ENCODE assay signal across 7 fruit fly cellular contexts in the genomic region with DNA sequence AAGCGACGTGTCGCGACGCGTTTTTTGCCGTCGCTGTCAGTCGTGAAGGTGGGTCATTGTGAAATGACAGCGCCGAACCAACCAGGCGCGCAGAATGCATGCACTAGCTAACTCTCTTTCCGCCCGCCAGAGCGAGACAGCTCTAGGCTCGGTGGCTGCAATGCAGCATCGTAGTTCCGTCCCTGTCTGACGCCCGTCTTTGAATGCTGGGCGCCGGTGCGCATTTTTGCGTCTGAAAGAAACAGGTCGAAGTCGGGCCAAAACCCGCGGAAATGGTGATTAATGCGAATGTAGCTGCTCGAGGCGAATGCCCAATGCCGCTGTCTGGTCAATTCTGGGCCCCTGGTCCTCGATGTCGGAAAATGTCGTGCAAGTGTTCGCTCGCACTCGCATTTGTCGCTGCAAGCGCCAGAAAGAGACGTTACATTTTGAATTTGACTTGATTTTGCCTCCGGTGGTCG.
TF ChIP-seq lines count a peak whose summit lies in the region.

No protein-coding gene starts in this region.

- peak; percentile 41 to 45 for TF ChIP-seq CTCF in S2 (optimal IDR thresholded peaks at IDR 0.05; lab: Kevin White, UChicago)
- peak; percentile 79 for TF ChIP-seq CTCF in whole organism, embryonic (GFP tag; optimal IDR thresholded peaks at IDR 0.05; lab: Kevin White, UChicago)

TF ChIP-seq in whole organism, 6 proteins besides CTCF, POLR2A, EP300 and RAD21:
- TF ChIP-seq EcR (GFP tag; optimal IDR thresholded peaks at IDR 0.05; lab: Kevin White, UChicago) (peak; percentile 60 to 85), Dll (optimal IDR thresholded peaks at IDR 0.05; lab: Kevin White, UChicago) (peak; percentile 21), CG8478 (optimal IDR thresholded peaks at IDR 0.05; lab: Kevin White, UChicago) (peak; percentile 69), psq (optimal IDR thresholded peaks at IDR 0.05; lab: Kevin White, UChicago) (no peak)

TF ChIP-seq in whole organism, adult, 20 proteins besides CTCF, POLR2A, EP300 and RAD21 (continues in another document):
- TF ChIP-seq CG7101 (tag; optimal IDR thresholded peaks at IDR 0.05; lab: Kevin White, UChicago) = peak; percentile 48
- TF ChIP-seq Mnt (GFP tag; optimal IDR thresholded peaks at IDR 0.05; lab: Kevin White, UChicago) = peak; percentile 91
- peak; percentile 87 for TF ChIP-seq Hr96 (GFP tag; optimal IDR thresholded peaks at IDR 0.05; lab: Kevin White, UChicago)
- TF ChIP-seq tj (GFP tag; optimal IDR thresholded peaks at IDR 0.05; lab: Kevin White, UChicago) = peak; percentile 67
- TF ChIP-seq CG12768 (GFP tag; optimal IDR thresholded peaks at IDR 0.05; lab: Kevin White, UChicago) = peak; percentile 91
- TF ChIP-seq CG14711 (tag; optimal IDR thresholded peaks at IDR 0.05; lab: Kevin White, UChicago) = peak; percentile 55
- TF ChIP-seq ovo (GFP tag; optimal IDR thresholded peaks at IDR 0.05; lab: Kevin White, UChicago) = peak; percentile 88
- TF ChIP-seq Crg-1 (GFP tag; optimal IDR thresholded peaks at IDR 0.05; lab: Kevin White, UChicago) = peak; percentile 21
- peak; percentile 78 for TF ChIP-seq pad (GFP tag; optimal IDR thresholded peaks at IDR 0.05; lab: Kevin White, UChicago)
- TF ChIP-seq toe (GFP tag; optimal IDR thresholded peaks at IDR 0.05; lab: Kevin White, UChicago) = peak; percentile 73
- peak; percentile 97 for TF ChIP-seq cic (GFP tag; optimal IDR thresholded peaks at IDR 0.05; lab: Kevin White, UChicago)
- TF ChIP-seq bab1 (GFP tag; optimal IDR thresholded peaks at IDR 0.05; lab: Kevin White, UChicago) = peak; percentile 92
- TF ChIP-seq CG1620 (GFP tag; optimal IDR thresholded peaks at IDR 0.05; lab: Kevin White, UChicago) = peak; percentile 57
- peak; percentile 95 for TF ChIP-seq kay (GFP tag; lab: Kevin White, UChicago; ENCODE audit: borderline replicate concordance)
- TF ChIP-seq CG7045 (GFP tag; optimal IDR thresholded peaks at IDR 0.05; lab: Kevin White, UChicago) = peak; percentile 70
- peak; percentile 69 for TF ChIP-seq CG11617 (GFP tag; optimal IDR thresholded peaks at IDR 0.05; lab: Kevin White, UChicago)

TF ChIP-seq in whole organism, embryonic, 481 proteins besides CTCF, POLR2A, EP300 and RAD21 (continues in another document):
- TF ChIP-seq CG9727 (GFP tag; optimal IDR thresholded peaks at IDR 0.05; lab: Kevin White, UChicago) = no peak
- TF ChIP-seq CG34224 (GFP tag; IDR thresholded peaks at IDR 0.05; lab: Robert Waterston, UW; ENCODE audit: partially characterized antibody) = no peak
- TF ChIP-seq Ssrp (tag; optimal IDR thresholded peaks at IDR 0.05; lab: Kevin White, UChicago) = no peak
- TF ChIP-seq CG14014 (GFP tag; IDR thresholded peaks at IDR 0.05; lab: Robert Waterston, UW) = no peak
- TF ChIP-seq CkIIα-i1 (GFP tag; IDR thresholded peaks at IDR 0.05; lab: Robert Waterston, UW) = no peak
- no peak for TF ChIP-seq Trl (optimal IDR thresholded peaks at IDR 0.05; lab: Kevin White, UChicago)
- TF ChIP-seq Trl (GFP tag; optimal IDR thresholded peaks at IDR 0.05; lab: Kevin White, UChicago) = no peak
- TF ChIP-seq CG10147 (GFP tag; optimal IDR thresholded peaks at IDR 0.05; lab: Kevin White, UChicago) = no peak
- TF ChIP-seq HLH54F (GFP tag; optimal IDR thresholded peaks at IDR 0.05; lab: Kevin White, UChicago) = no peak
- TF ChIP-seq CG30020 (tag; optimal IDR thresholded peaks at IDR 0.05; lab: Kevin White, UChicago) = no peak
- TF ChIP-seq CG3995 (GFP tag; optimal IDR thresholded peaks at IDR 0.05; lab: Kevin White, UChicago) = no peak
- TF ChIP-seq fd102C (GFP tag; optimal IDR thresholded peaks at IDR 0.05; lab: Kevin White, UChicago) = peak; percentile 50
- TF ChIP-seq CG11560 (tag; IDR thresholded peaks at IDR 0.05; lab: Robert Waterston, UW) = no peak
- no peak for TF ChIP-seq Dip2 (GFP tag; IDR thresholded peaks at IDR 0.05; lab: Robert Waterston, UW)
- TF ChIP-seq pnt (GFP tag; optimal IDR thresholded peaks at IDR 0.05; lab: Kevin White, UChicago) = no peak
- TF ChIP-seq Ptx1 (GFP tag; IDR thresholded peaks at IDR 0.05; lab: Robert Waterston, UW) = no peak
- peak; percentile 98 for TF ChIP-seq CG17912 (GFP tag; optimal IDR thresholded peaks at IDR 0.05; lab: Kevin White, UChicago)

TF ChIP-seq in whole organism, prepupa, 60 proteins besides CTCF, POLR2A, EP300 and RAD21 (continues in another document):
- TF ChIP-seq Blimp-1 (GFP tag; optimal IDR thresholded peaks at IDR 0.05; lab: Kevin White, UChicago) (peak; percentile 53), Lpt (GFP tag; optimal IDR thresholded peaks at IDR 0.05; lab: Kevin White, UChicago) (peak; percentile 91), lz (GFP tag; optimal IDR thresholded peaks at IDR 0.05; lab: Kevin White, UChicago) (peak; percentile 49), topi (GFP tag; optimal IDR thresholded peaks at IDR 0.05; lab: Kevin White, UChicago) (peak; percentile 76), dac (GFP tag; optimal IDR thresholded peaks at IDR 0.05; lab: Kevin White, UChicago) (peak; percentile 42), Sox15 (GFP tag; optimal IDR thresholded peaks at IDR 0.05; lab: Kevin White, UChicago) (no peak), CG34406 (GFP tag; optimal IDR thresholded peaks at IDR 0.05; lab: Kevin White, UChicago) (peak; percentile 31), achi (GFP tag; optimal IDR thresholded peaks at IDR 0.05; lab: Kevin White, UChicago) (peak; percentile 43), fd59A (GFP tag; optimal IDR thresholded peaks at IDR 0.05; lab: Kevin White, UChicago) (peak; percentile 27), spab (GFP tag; optimal IDR thresholded peaks at IDR 0.05; lab: Kevin White, UChicago) (peak; percentile 73), CG10669 (GFP tag; optimal IDR thresholded peaks at IDR 0.05; lab: Kevin White, UChicago) (peak; percentile 66), CG8119 (GFP tag; IDR thresholded peaks at IDR 0.05; lab: Robert Waterston, UW) (no peak), CG31627 (GFP tag; optimal IDR thresholded peaks at IDR 0.05; lab: Kevin White, UChicago) (peak; percentile 23), CG6792 (GFP tag; optimal IDR thresholded peaks at IDR 0.05; lab: Kevin White, UChicago) (peak; percentile 7), Hr38 (GFP tag; optimal IDR thresholded peaks at IDR 0.05; lab: Kevin White, UChicago) (no peak), eg (GFP tag; IDR thresholded peaks at IDR 0.05; lab: Robert Waterston, UW) (no peak), CG8319 (GFP tag; optimal IDR thresholded peaks at IDR 0.05; lab: Kevin White, UChicago) (peak; percentile 60)

TF ChIP-seq in whole organism, pupa, 21 proteins besides CTCF, POLR2A, EP300 and RAD21:
- TF ChIP-seq CG8159 (tag; optimal IDR thresholded peaks at IDR 0.05; lab: Kevin White, UChicago) (peak; percentile 36), CG15710 (tag; optimal IDR thresholded peaks at IDR 0.05; lab: Kevin White, UChicago) (peak; percentile 53), Pif1B (GFP tag; optimal IDR thresholded peaks at IDR 0.05; lab: Kevin White, UChicago) (peak; percentile 67), Snoo (tag; optimal IDR thresholded peaks at IDR 0.05; lab: Kevin White, UChicago) (peak; percentile 84), CG4496 (GFP tag; IDR thresholded peaks at IDR 0.05; lab: Robert Waterston, UW) (no peak), CG8301 (tag; optimal IDR thresholded peaks at IDR 0.05; lab: Kevin White, UChicago) (peak; percentile 77), CG14655 (GFP tag; optimal IDR thresholded peaks at IDR 0.05; lab: Kevin White, UChicago) (peak; percentile 70), CG34367 (tag; optimal IDR thresholded peaks at IDR 0.05; lab: Kevin White, UChicago) (peak; percentile 51), CG9948 (tag; optimal IDR thresholded peaks at IDR 0.05; lab: Kevin White, UChicago) (peak; percentile 17), EcR (GFP tag; optimal IDR thresholded peaks at IDR 0.05; lab: Kevin White, UChicago) (peak; percentile 98), gl (tag; optimal IDR thresholded peaks at IDR 0.05; lab: Kevin White, UChicago) (peak; percentile 74), CG32121 (GFP tag; IDR thresholded peaks at IDR 0.05; lab: Robert Waterston, UW) (no peak), rn (GFP tag; IDR thresholded peaks at IDR 0.05; lab: Robert Waterston, UW) (no peak), CG13204 (GFP tag; optimal IDR thresholded peaks at IDR 0.05; lab: Kevin White, UChicago) (peak; percentile 97), CG17806 (tag; optimal IDR thresholded peaks at IDR 0.05; lab: Kevin White, UChicago) (peak; percentile 27), Pif1A (GFP tag; optimal IDR thresholded peaks at IDR 0.05; lab: Kevin White, UChicago) (peak; percentile 68)

TF ChIP-seq in whole organism, wandering third instar larva, 38 proteins besides CTCF, POLR2A, EP300 and RAD21 (continues in another document):
- no peak for TF ChIP-seq Abd-B (GFP tag; optimal IDR thresholded peaks at IDR 0.05; lab: Kevin White, UChicago)
- no peak for TF ChIP-seq pan (optimal IDR thresholded peaks at IDR 0.05; lab: Kevin White, UChicago)
- no peak for TF ChIP-seq tai (GFP tag; optimal IDR thresholded peaks at IDR 0.05; lab: Kevin White, UChicago)
- TF ChIP-seq foxo (GFP tag; optimal IDR thresholded peaks at IDR 0.05; lab: Kevin White, UChicago) = no peak
- TF ChIP-seq sage (GFP tag; optimal IDR thresholded peaks at IDR 0.05; lab: Kevin White, UChicago) = no peak
- peak; percentile 51 for TF ChIP-seq HLH106 (tag; optimal IDR thresholded peaks at IDR 0.05; lab: Kevin White, UChicago)
- peak; percentile 48 for TF ChIP-seq ey (GFP tag; optimal IDR thresholded peaks at IDR 0.05; lab: Kevin White, UChicago)
- TF ChIP-seq woc (GFP tag; optimal IDR thresholded peaks at IDR 0.05; lab: Kevin White, UChicago) = no peak
- TF ChIP-seq h (GFP tag; optimal IDR thresholded peaks at IDR 0.05; lab: Kevin White, UChicago) = peak; percentile 86
- no peak for TF ChIP-seq lola (GFP tag; optimal IDR thresholded peaks at IDR 0.05; lab: Kevin White, UChicago)
- TF ChIP-seq br (GFP tag; optimal IDR thresholded peaks at IDR 0.05; lab: Kevin White, UChicago) = peak; percentile 76
- TF ChIP-seq N (GFP tag; optimal IDR thresholded peaks at IDR 0.05; lab: Kevin White, UChicago) = no peak
- peak; percentile 56 for TF ChIP-seq fru (GFP tag; optimal IDR thresholded peaks at IDR 0.05; lab: Kevin White, UChicago)
- TF ChIP-seq jim (GFP tag; optimal IDR thresholded peaks at IDR 0.05; lab: Kevin White, UChicago) = no peak
- TF ChIP-seq Vsx2 (GFP tag; optimal IDR thresholded peaks at IDR 0.05; lab: Kevin White, UChicago; ENCODE audit: partially characterized antibody) = no peak
- TF ChIP-seq brk (GFP tag; optimal IDR thresholded peaks at IDR 0.05; lab: Kevin White, UChicago) = no peak
- TF ChIP-seq Hr83 (GFP tag; optimal IDR thresholded peaks at IDR 0.05; lab: Kevin White, UChicago; ENCODE audit: poor library complexity, severe bottlenecking) = peak; percentile 88
- peak; percentile 78 to 87 for TF ChIP-seq dl (GFP tag; optimal IDR thresholded peaks at IDR 0.05; lab: Kevin White, UChicago; ENCODE audit: insufficient read depth in 1 of 2, partially characterized antibody in 2 of 2)
- TF ChIP-seq GATAd (GFP tag; optimal IDR thresholded peaks at IDR 0.05; lab: Kevin White, UChicago) = no peak
- TF ChIP-seq dsf (GFP tag; optimal IDR thresholded peaks at IDR 0.05; lab: Kevin White, UChicago; ENCODE audit: borderline replicate concordance) = no peak
- TF ChIP-seq Hnf4 (GFP tag; optimal IDR thresholded peaks at IDR 0.05; lab: Kevin White, UChicago) = peak; percentile 45
- TF ChIP-seq rgr (GFP tag; optimal IDR thresholded peaks at IDR 0.05; lab: Kevin White, UChicago) = peak; percentile 45
- peak; percentile 76 for TF ChIP-seq Sp1 (GFP tag; optimal IDR thresholded peaks at IDR 0.05; lab: Kevin White, UChicago)
